Fruit fly (Drosophila melanogaster): ENCODE results near the gene scf.

The scf gene

dm6 chr3L:1307005-1307632, 8.6 kb downstream of the scf start, which contains the start of the genes Ctr9 and Nt5a (continued):
- TF ChIP-seq CG2889 (GFP tag; IDR thresholded peaks at IDR 0.05) (peak; percentile 34; the same call in 1 of the 3 replicates), CG18619 (GFP tag; optimal IDR thresholded peaks at IDR 0.05) (no peak), phol (tag; optimal IDR thresholded peaks at IDR 0.05) (peak; percentile 47), HLH3B (GFP tag; IDR thresholded peaks at IDR 0.05) (no peak; the same call in 1 of the 2 replicates), lov (optimal IDR thresholded peaks at IDR 0.05) (no peak), lov (GFP tag; IDR thresholded peaks at IDR 0.05) (no peak), Oaz (GFP tag; IDR thresholded peaks at IDR 0.05) (no peak), CG14014 (GFP tag; IDR thresholded peaks at IDR 0.05) (no peak), CG4360 (GFP tag; IDR thresholded peaks at IDR 0.05) (0 out of 2 replicates have a peak, but pooled peaks have one; percentile 36), ara (GFP tag; IDR thresholded peaks at IDR 0.05) (no peak), kah (GFP tag; optimal IDR thresholded peaks at IDR 0.05) (no peak), CG12769 (tag; optimal IDR thresholded peaks at IDR 0.05) (peak; percentile 82), CG4617 (GFP tag; optimal IDR thresholded peaks at IDR 0.05; ENCODE audit: borderline replicate concordance) (peak; percentile 98), CG6854 (GFP tag; optimal IDR thresholded peaks at IDR 0.05) (no peak), CG3726 (GFP tag; IDR thresholded peaks at IDR 0.05) (no peak), CG12391 (tag; optimal IDR thresholded peaks at IDR 0.05) (peak; percentile 61), CG3065 (GFP tag; optimal IDR thresholded peaks at IDR 0.05) (no peak), ro (GFP tag; IDR thresholded peaks at IDR 0.05) (no peak), trh (GFP tag; optimal IDR thresholded peaks at IDR 0.05) (no peak), esg (GFP tag; conservative IDR thresholded peaks at IDR 0.05) (no peak), tll (GFP tag; optimal IDR thresholded peaks at IDR 0.05) (peak in 1 of 2 experiments; percentile 34), tup (GFP tag; optimal IDR thresholded peaks at IDR 0.05) (no peak), CG33557 (GFP tag; optimal IDR thresholded peaks at IDR 0.05) (peak; percentile 19), Gug (GFP tag; IDR thresholded peaks at IDR 0.05) (peak; percentile 41; the same call in 1 of the 4 replicates), CG31388 (GFP tag; optimal IDR thresholded peaks at IDR 0.05) (no peak), CG31365 (tag; optimal IDR thresholded peaks at IDR 0.05) (no peak), nom (GFP tag; optimal IDR thresholded peaks at IDR 0.05) (no peak), grn (GFP tag; optimal IDR thresholded peaks at IDR 0.05) (peak; percentile 41), cg (GFP tag; optimal IDR thresholded peaks at IDR 0.05) (no peak), CG34376 (GFP tag; optimal IDR thresholded peaks at IDR 0.05) (peak; percentile 70), CG8281 (tag; optimal IDR thresholded peaks at IDR 0.05) (no peak), HHEX (GFP tag; optimal IDR thresholded peaks at IDR 0.05) (peak; percentile 8), Stat92E (GFP tag; optimal IDR thresholded peaks at IDR 0.05) (peak in 1 of 3 experiments; percentile 29), Xbp1 (GFP tag; optimal IDR thresholded peaks at IDR 0.05) (peak; percentile 65), CG17361 (GFP tag; IDR thresholded peaks at IDR 0.05) (no peak; the same call in 2 of the 3 replicates), gcm2 (GFP tag; optimal IDR thresholded peaks at IDR 0.05) (peak; percentile 51), CG7963 (GFP tag; IDR thresholded peaks at IDR 0.05; ENCODE audit: partially characterized antibody) (peak; percentile 54; the same call in 2 of the 3 replicates), fd3F (GFP tag; optimal IDR thresholded peaks at IDR 0.05) (peak; percentile 11), CG12659 (GFP tag; optimal IDR thresholded peaks at IDR 0.05) (peak; percentile 86), CG9817 (tag; optimal IDR thresholded peaks at IDR 0.05) (peak; percentile 65), gt (GFP tag; IDR thresholded peaks at IDR 0.05) (no peak), CG17912 (GFP tag; optimal IDR thresholded peaks at IDR 0.05) (peak; percentile 53), ac (GFP tag; optimal IDR thresholded peaks at IDR 0.05) (no peak), CG14860 (GFP tag; IDR thresholded peaks at IDR 0.05; ENCODE audit: partially characterized antibody) (peak; percentile 68), HLH54F (GFP tag; optimal IDR thresholded peaks at IDR 0.05) (peak; percentile 65), CG7372 (GFP tag; IDR thresholded peaks at IDR 0.05) (no peak; the same call in 1 of the 2 replicates), Hmr (GFP tag; optimal IDR thresholded peaks at IDR 0.05) (no peak), Myb (GFP tag; optimal IDR thresholded peaks at IDR 0.05) (peak; percentile 72), CG14441 (GFP tag; IDR thresholded peaks at IDR 0.05) (no peak)
